Worm (Caenorhabditis elegans) whole organism, young adult: ENCODE measurements around the gene F43C9.2.

Source experiments
- C06A6.2 ChIP-seq: fragments of 200-800 bp; sonication (Bioruptor generic); conservative IDR thresholded peaks from 2 replicates; pipeline ENCODE4 v1.3.6; 2022; ENCODE audit warnings: missing genetic modification characterization, missing compliant biosample characterization
- D2030.7 ChIP-seq: fragments of 200-800 bp; sonication (Bioruptor generic); IDR thresholded peaks from 2 replicates; pipeline ENCODE4 v1.3.6; 2022; ENCODE audit warnings: missing genetic modification reagents, missing genetic modification characterization, missing compliant biosample characterization
- F10E7.11 ChIP-seq: sonication (generic microtip); optimal IDR thresholded peaks from 2 replicates; lab custom pipeline; 2017; ENCODE audit warnings: mild to moderate bottlenecking, missing genetic modification characterization, moderate library complexity, missing compliant biosample characterization
- F52B5.7 ChIP-seq: sonication (generic microtip); optimal IDR thresholded peaks from 2 replicates; lab custom pipeline; 2016; ENCODE audit warnings: mild to moderate bottlenecking, missing genetic modification characterization, missing compliant biosample characterization
- F55B11.4 ChIP-seq: sonication (generic microtip); optimal IDR thresholded peaks from 2 replicates; lab custom pipeline; 2016; ENCODE audit warnings: missing compliant biosample characterization, missing genetic modification characterization, borderline replicate concordance; ENCODE audit not compliant: insufficient read depth
- Y53G8AR.9 ChIP-seq: fragments of 200-800 bp; sonication (Bioruptor generic); conservative IDR thresholded peaks from 2 replicates; pipeline ENCODE4 v1.3.6; 2022; ENCODE audit warnings: missing genetic modification reagents, missing genetic modification characterization, missing compliant biosample characterization
- Y56A3A.18 ChIP-seq: fragments of 200-800 bp; sonication (Bioruptor generic); IDR thresholded peaks from 2 replicates; pipeline ENCODE4 v1.3.6; 2022; ENCODE audit warnings: missing genetic modification reagents, missing genetic modification characterization, missing compliant biosample characterization
- atf-7 ChIP-seq: sonication (generic microtip); optimal IDR thresholded peaks from 2 replicates; lab custom pipeline; 2017; ENCODE audit warnings: mild to moderate bottlenecking, missing genetic modification characterization, missing compliant biosample characterization
- bed-1 ChIP-seq: fragments of 200-800 bp; sonication (Bioruptor generic); IDR thresholded peaks from 2 replicates; pipeline ENCODE4 v1.3.6; 2022; ENCODE audit warnings: missing genetic modification reagents, missing genetic modification characterization, missing compliant biosample characterization
- cebp-2 ChIP-seq: fragments of 200-800 bp; sonication (Bioruptor generic); IDR thresholded peaks from 2 replicates; pipeline ENCODE4 v1.3.6; 2022; ENCODE audit warnings: missing genetic modification characterization, missing compliant biosample characterization
- ceh-58 ChIP-seq: fragments of 200-800 bp; sonication (Bioruptor generic); IDR thresholded peaks from 2 replicates; pipeline ENCODE4 v1.3.6; 2022; ENCODE audit warnings: missing genetic modification characterization, missing compliant biosample characterization
- dox-1 ChIP-seq: fragments of 200-800 bp; sonication (Bioruptor generic); IDR thresholded peaks from 2 replicates; pipeline ENCODE4 v1.3.6; 2022; ENCODE audit warnings: missing genetic modification reagents, missing genetic modification characterization, missing compliant biosample characterization
- egl-44 ChIP-seq: fragments of 200-800 bp; sonication (Bioruptor generic); IDR thresholded peaks from 2 replicates; pipeline ENCODE4 v1.3.6; 2022; ENCODE audit warnings: missing genetic modification reagents, missing genetic modification characterization, missing compliant biosample characterization
- ets-4 ChIP-seq: fragments of 200-800 bp; sonication (Bioruptor generic); optimal IDR thresholded peaks from 2 replicates; lab custom pipeline; 2018; ENCODE audit warnings: mild to moderate bottlenecking, missing genetic modification characterization, missing compliant biosample characterization
- lsy-27 ChIP-seq: sonication (generic microtip); optimal IDR thresholded peaks from 2 replicates; lab custom pipeline; 2017; ENCODE audit warnings: missing genetic modification characterization, mild to moderate bottlenecking, missing compliant biosample characterization, antibody characterized with exemption, missing genotype, borderline replicate concordance; ENCODE audit not compliant: insufficient read depth
- nfya-1 ChIP-seq: sonication (generic microtip); optimal IDR thresholded peaks from 2 replicates; lab custom pipeline; 2017; ENCODE audit warnings: antibody characterized with exemption, missing compliant biosample characterization, missing genetic modification characterization, borderline replicate concordance; ENCODE audit not compliant: insufficient read depth
- nfya-2 ChIP-seq: fragments of 200-800 bp; sonication (Bioruptor generic); IDR thresholded peaks from 2 replicates; pipeline ENCODE4 v1.3.6; 2022; ENCODE audit warnings: missing genetic modification reagents, missing genetic modification characterization, missing compliant biosample characterization
- nhr-80 ChIP-seq: sonication (generic microtip); optimal IDR thresholded peaks from 2 replicates; lab custom pipeline; 2016; ENCODE audit warnings: missing genetic modification characterization, missing compliant biosample characterization
- nhr-90 ChIP-seq: sonication (generic microtip); optimal IDR thresholded peaks from 2 replicates; lab custom pipeline; 2016; ENCODE audit warnings: missing genotype, mild to moderate bottlenecking, missing genetic modification characterization, missing compliant biosample characterization
- rec-8 ChIP-seq, 2 experiments: sonication (generic microtip); optimal IDR thresholded peaks; 2 replicates each; lab custom pipeline; 2016; ENCODE audit warnings: mild to moderate bottlenecking in 2 of 2, missing genetic modification characterization in 2 of 2, missing genetic modification reagents in 2 of 2, missing genotype in 2 of 2, missing biosample characterization in 1 of 2, missing compliant biosample characterization in 1 of 2, moderate library complexity in 1 of 2
- sea-2 ChIP-seq: fragments of 200-800 bp; sonication (Bioruptor generic); IDR thresholded peaks from 2 replicates; pipeline ENCODE4 v1.3.6; 2022; ENCODE audit warnings: missing genetic modification characterization, missing compliant biosample characterization
- snpc-3.4 ChIP-seq: sonication (generic microtip); optimal IDR thresholded peaks from 2 replicates; lab custom pipeline; 2017; ENCODE audit warnings: missing genetic modification characterization, mild to moderate bottlenecking, missing compliant biosample characterization, antibody characterized with exemption, moderate library complexity, missing genotype, missing genetic modification reagents
- somi-1 ChIP-seq: fragments of 200-800 bp; sonication (Bioruptor generic); optimal IDR thresholded peaks from 2 replicates; lab custom pipeline; 2018; ENCODE audit warnings: mild to moderate bottlenecking, missing genetic modification characterization, missing compliant biosample characterization
- tbp1 ChIP-seq: fragments of 200-800 bp; sonication (Bioruptor generic); optimal IDR thresholded peaks from 2 replicates; lab custom pipeline; 2018; ENCODE audit warnings: mild to moderate bottlenecking, missing genetic modification characterization, missing compliant biosample characterization
- unc-62 ChIP-seq: fragments of 150-350 bp; optimal IDR thresholded peaks from 2 replicates; lab custom pipeline; 2014; ENCODE audit warnings: missing biosample characterization, missing genetic modification reagents, missing genetic modification characterization
- zfh-2 ChIP-seq: fragments of 200-800 bp; sonication (Bioruptor generic); conservative IDR thresholded peaks from 2 replicates; pipeline ENCODE4 v1.3.6; 2022; ENCODE audit warnings: missing genetic modification reagents, missing genetic modification characterization, missing compliant biosample characterization
- ztf-26 ChIP-seq: sonication (generic microtip); optimal IDR thresholded peaks from 2 replicates; lab custom pipeline; 2017; ENCODE audit warnings: missing genetic modification characterization, missing compliant biosample characterization
- ztf-28 ChIP-seq: fragments of 200-800 bp; sonication (Bioruptor generic); IDR thresholded peaks from 2 replicates; pipeline ENCODE4 v1.3.6; 2022; ENCODE audit warnings: missing genetic modification reagents, missing genetic modification characterization, missing compliant biosample characterization
- ztf-6 ChIP-seq: fragments of 200-800 bp; sonication (Bioruptor generic); IDR thresholded peaks from 2 replicates; pipeline ENCODE4 v1.3.6; 2022; ENCODE audit warnings: missing genetic modification reagents, missing genetic modification characterization, missing compliant biosample characterization

The F43C9.2 gene

ce11 chrX:4811242-4811641 lies 27.8 kb downstream of the F43C9.2 start, which contains the start of gene ztf-16 (continued):
- TF ChIP-seq nfya-1 (tag; lab: Kevin White, UChicago) (no peak), tbp1 (no peak), ets-4 (GFP tag; lab: Kevin White, UChicago) (no peak), nhr-90 (tag; lab: Kevin White, UChicago) (no peak), C06A6.2 (GFP tag; lab: Robert Waterston, UW) (no peak), unc-62 (GFP tag; lab: Kevin White, UChicago) (no peak), rec-8 (tag; optimal IDR thresholded peaks at IDR 0.05; lab: Kevin White, UChicago) (no peak), Y56A3A.18 (GFP tag; lab: Robert Waterston, UW) (no peak)

ce11 chrX:4813115-4813732 lies 29.8 kb downstream of the F43C9.2 start:
- TF ChIP-seq ztf-28 (GFP tag; lab: Robert Waterston, UW) (0 out of 2 replicates have a peak, but pooled peaks have one; percentile 34), zfh-2 (GFP tag; lab: Robert Waterston, UW) (peak; percentile 76; the same call in 1 of the 2 replicates), nfya-2 (GFP tag; lab: Robert Waterston, UW) (no peak)

- no peak for TF ChIP-seq lsy-27
- no peak for TF ChIP-seq Y53G8AR.9 (GFP tag; lab: Robert Waterston, UW)
- TF ChIP-seq F10E7.11 (tag; lab: Kevin White, UChicago): no peak
- TF ChIP-seq F52B5.7: no peak
- no peak for TF ChIP-seq sea-2 (GFP tag; lab: Robert Waterston, UW)
- no peak for TF ChIP-seq somi-1 (GFP tag; lab: Kevin White, UChicago)
Measured at ce11 chrX:4818252-4818651, 34.8 kb downstream of the F43C9.2 start, which contains the start of gene R08E3.3. Gene R08E3.3 (plus strand): TSS chrX:4818593.

- TF ChIP-seq dox-1 (GFP tag; lab: Robert Waterston, UW) (0 out of 2 replicates have a peak, but pooled peaks have one; percentile 46), ceh-58 (GFP tag; lab: Robert Waterston, UW) (no peak), nhr-80 (tag; lab: Kevin White, UChicago) (peak; percentile 92), egl-44 (0 out of 2 replicates have a peak, but pooled peaks have one; percentile 27)
Measured at ce11 chrX:4818872-4819271, 35.5 kb downstream of the F43C9.2 start.

ce11 chrX:4821602-4822001 lies 38.2 kb downstream of the F43C9.2 start:
- TF ChIP-seq atf-7 (tag; lab: Kevin White, UChicago) (peak; percentile 95), D2030.7 (GFP tag; lab: Robert Waterston, UW) (no peak), nhr-80 (tag; lab: Kevin White, UChicago) (peak; percentile 65)
- TF ChIP-seq, all 124 proteins: peak for 2

ce11 chrX:4822262-4822661 lies 38.8 kb downstream of the F43C9.2 start, which contains the start of gene R08E3.1:
Gene R08E3.1 (plus strand): TSS chrX:4822647.
- no peak for TF ChIP-seq F55B11.4
- peak; percentile 75 for TF ChIP-seq nhr-80 (tag; lab: Kevin White, UChicago)
- no peak for TF ChIP-seq snpc-3.4 (tag; lab: Kevin White, UChicago)
- TF ChIP-seq cebp-2 (GFP tag; lab: Robert Waterston, UW): no peak
- TF ChIP-seq atf-7 (tag; lab: Kevin White, UChicago): no peak
- TF ChIP-seq ets-4 (GFP tag; lab: Kevin White, UChicago): peak; percentile 3
- no peak for TF ChIP-seq ztf-6 (GFP tag; lab: Robert Waterston, UW)
- TF ChIP-seq bed-1 (GFP tag; lab: Robert Waterston, UW): no peak
- no peak for TF ChIP-seq ztf-26 (tag; lab: Kevin White, UChicago)
